Fruit fly (Drosophila melanogaster): ENCODE data around the gene Vps8.

The Vps8 gene

DNA sequence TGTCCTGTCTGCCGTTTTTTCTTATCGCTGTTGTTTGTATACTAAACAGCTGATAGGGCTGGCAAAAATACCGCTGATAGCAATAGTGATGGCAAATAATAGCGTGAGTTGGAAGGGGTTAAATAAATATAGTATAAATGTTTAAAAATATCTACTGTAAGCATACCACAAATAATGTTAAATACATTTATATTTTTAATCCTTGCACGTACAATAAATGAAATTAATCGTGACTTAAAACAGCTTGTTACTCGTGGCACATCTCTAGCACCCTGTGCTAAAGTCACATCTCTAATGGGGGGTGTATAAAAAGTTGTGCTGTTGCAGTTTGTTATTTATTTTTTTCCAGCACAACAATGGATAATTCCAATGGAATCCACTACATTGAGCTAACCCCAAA, 6.7 kb downstream of the Vps8 start, which contains the start of the genes CG10147 and Bulli (continued):
- TF ChIP-seq cyc (GFP tag; optimal IDR thresholded peaks at IDR 0.05) (peak; percentile 96), CG31627 (GFP tag; optimal IDR thresholded peaks at IDR 0.05) (peak; percentile 96), Met (GFP tag; optimal IDR thresholded peaks at IDR 0.05) (peak; percentile 95), fd85E (GFP tag; optimal IDR thresholded peaks at IDR 0.05) (peak; percentile 81), CG15336 (GFP tag; IDR thresholded peaks at IDR 0.05) (peak; percentile 86), CG3032 (tag; optimal IDR thresholded peaks at IDR 0.05) (peak; percentile 97), Ets96B (tag; optimal IDR thresholded peaks at IDR 0.05) (peak; percentile 96), Gug (GFP tag; IDR thresholded peaks at IDR 0.05) (peak; percentile 96)

DNA sequence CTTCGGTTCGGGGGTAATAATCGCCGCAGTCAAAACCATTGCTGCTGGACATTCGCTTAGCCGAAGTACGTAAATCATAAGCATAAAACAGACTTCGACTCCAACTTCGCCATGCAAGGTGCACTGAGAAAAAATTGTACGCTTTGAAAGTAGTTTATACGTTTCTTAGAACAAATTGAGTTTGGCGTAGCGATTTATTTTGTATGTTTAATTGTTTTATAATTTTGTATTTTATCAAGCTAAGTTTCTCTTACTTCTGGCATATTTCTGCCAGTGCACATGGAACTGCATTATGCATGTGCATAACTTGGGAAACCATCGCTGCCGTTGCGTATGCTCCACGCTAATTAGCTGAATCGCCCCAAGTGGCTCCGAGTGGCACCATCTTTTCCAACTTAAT, 12.3 kb downstream of the Vps8 start:
- TF ChIP-seq ss (GFP tag; optimal IDR thresholded peaks at IDR 0.05): peak; percentile 31 to 58
- TF ChIP-seq CG6808 (GFP tag; optimal IDR thresholded peaks at IDR 0.05): peak; percentile 59
- TF ChIP-seq Smox (GFP tag; optimal IDR thresholded peaks at IDR 0.05): peak; percentile 4
- TF ChIP-seq fd59A (GFP tag; optimal IDR thresholded peaks at IDR 0.05): peak; percentile 9
- peak; percentile 73 for TF ChIP-seq net (GFP tag; optimal IDR thresholded peaks at IDR 0.05)
- peak; percentile 31 for TF ChIP-seq cyc (GFP tag; optimal IDR thresholded peaks at IDR 0.05)
- peak; percentile 79 for TF ChIP-seq CG3919 (GFP tag; optimal IDR thresholded peaks at IDR 0.05)
- peak; percentile 59 for TF ChIP-seq acj6 (GFP tag; optimal IDR thresholded peaks at IDR 0.05)
- TF ChIP-seq OdsH (GFP tag; optimal IDR thresholded peaks at IDR 0.05): peak; percentile 75
- peak; percentile 59 for TF ChIP-seq CG3032 (tag; optimal IDR thresholded peaks at IDR 0.05)
- TF ChIP-seq CG9139 (GFP tag; optimal IDR thresholded peaks at IDR 0.05): peak; percentile 18
- peak; percentile 48 for TF ChIP-seq CG34406 (GFP tag; optimal IDR thresholded peaks at IDR 0.05)
- TF ChIP-seq CG8632 (GFP tag; optimal IDR thresholded peaks at IDR 0.05): peak; percentile 27
- peak; percentile 41 for TF ChIP-seq esn (GFP tag; optimal IDR thresholded peaks at IDR 0.05)
- TF ChIP-seq salr (GFP tag; optimal IDR thresholded peaks at IDR 0.05): peak in 1 of 2 experiments; percentile 81
- TF ChIP-seq lz (GFP tag; optimal IDR thresholded peaks at IDR 0.05): peak; percentile 36
- TF ChIP-seq topi (GFP tag; optimal IDR thresholded peaks at IDR 0.05): peak; percentile 51
- TF ChIP-seq pdm3 (GFP tag; optimal IDR thresholded peaks at IDR 0.05): peak; percentile 81
- no peak for TF ChIP-seq CG6854 (GFP tag; optimal IDR thresholded peaks at IDR 0.05)
- TF ChIP-seq CG10669 (GFP tag; optimal IDR thresholded peaks at IDR 0.05): peak; percentile 64
- peak; percentile 95 for TF ChIP-seq CG15336 (GFP tag; IDR thresholded peaks at IDR 0.05)
- TF ChIP-seq Eip93F (GFP tag; optimal IDR thresholded peaks at IDR 0.05): no peak
- TF ChIP-seq eg (GFP tag; IDR thresholded peaks at IDR 0.05): peak; percentile 96
- TF ChIP-seq fd85E (GFP tag; optimal IDR thresholded peaks at IDR 0.05): no peak
- peak; percentile 24 for TF ChIP-seq dsx (GFP tag; optimal IDR thresholded peaks at IDR 0.05; ENCODE audit: poor library complexity, severe bottlenecking)
- TF ChIP-seq Gug (GFP tag; IDR thresholded peaks at IDR 0.05): peak; percentile 92
- peak; percentile 94 for TF ChIP-seq Hr4 (GFP tag; optimal IDR thresholded peaks at IDR 0.05)
- peak; percentile 16 for TF ChIP-seq Ets21C (GFP tag; optimal IDR thresholded peaks at IDR 0.05)
- TF ChIP-seq CG11762 (GFP tag; optimal IDR thresholded peaks at IDR 0.05; ENCODE audit: insufficient read depth): peak; percentile 67
- TF ChIP-seq Blimp-1 (GFP tag; optimal IDR thresholded peaks at IDR 0.05): no peak
- peak; percentile 64 for TF ChIP-seq CG10631 (GFP tag; optimal IDR thresholded peaks at IDR 0.05)
- peak; percentile 68 for TF ChIP-seq CG16779 (tag; optimal IDR thresholded peaks at IDR 0.05)
- TF ChIP-seq CG8319 (GFP tag; optimal IDR thresholded peaks at IDR 0.05): peak; percentile 29
- TF ChIP-seq CG8119 (GFP tag; IDR thresholded peaks at IDR 0.05): peak; percentile 93
- TF ChIP-seq CG11902 (GFP tag; optimal IDR thresholded peaks at IDR 0.05): peak; percentile 4
- peak; percentile 37 for TF ChIP-seq Hr39 (GFP tag; optimal IDR thresholded peaks at IDR 0.05)
- peak; percentile 65 for TF ChIP-seq Ets96B (tag; optimal IDR thresholded peaks at IDR 0.05)
- peak; percentile 8 for TF ChIP-seq CG1621 (tag; optimal IDR thresholded peaks at IDR 0.05)
- peak; percentile 67 for TF ChIP-seq Eip75B (GFP tag; optimal IDR thresholded peaks at IDR 0.05)
- TF ChIP-seq CG6276 (GFP tag; optimal IDR thresholded peaks at IDR 0.05): peak; percentile 89
- peak; percentile 83 for TF ChIP-seq CG11294 (GFP tag; IDR thresholded peaks at IDR 0.05)
- TF ChIP-seq Sox102F (GFP tag; optimal IDR thresholded peaks at IDR 0.05): no peak
- TF ChIP-seq fkh (GFP tag; optimal IDR thresholded peaks at IDR 0.05): no peak
- TF ChIP-seq svp (GFP tag): peak; percentile 70
- TF ChIP-seq CG7368 (GFP tag; optimal IDR thresholded peaks at IDR 0.05): peak; percentile 42
- peak; percentile 53 for TF ChIP-seq spab (GFP tag; optimal IDR thresholded peaks at IDR 0.05)
- TF ChIP-seq Eip78C (GFP tag): peak; percentile 95

Measured in whole organism, prepupa.